Worm (Caenorhabditis elegans) whole organism, L2 larva: Measurements from ENCODE around the gene chil-15.
"Not testable (repeated sequence)": the region's sequence is repeated elsewhere in the genome, so short reads cannot be mapped to it uniquely, and the experiment has no call there.

Experiments used
- C34F6.9 ChIP-seq: fragments of 150-350 bp; optimal IDR thresholded peaks from 2 replicates; lab custom pipeline; 2014; ENCODE audit warnings: missing biosample characterization, missing genetic modification characterization
- R02D3.7 ChIP-seq: fragments of 150-350 bp; optimal IDR thresholded peaks from 2 replicates; lab custom pipeline; 2014; ENCODE audit warnings: missing biosample characterization, missing genetic modification characterization
- Y55F3AM.14 ChIP-seq: fragments of 200-800 bp; sonication (Bioruptor generic); optimal IDR thresholded peaks from 2 replicates; lab custom pipeline; 2018; ENCODE audit warnings: mild to moderate bottlenecking, missing genetic modification characterization, missing compliant biosample characterization
- ZK546.5 ChIP-seq: sonication (generic microtip); optimal IDR thresholded peaks from 2 replicates; lab custom pipeline; 2017; ENCODE audit warnings: missing biosample characterization, missing genetic modification characterization
- aly-2 ChIP-seq: fragments of 150-350 bp; optimal IDR thresholded peaks from 2 replicates; lab custom pipeline; 2014; ENCODE audit warnings: missing biosample characterization, missing genetic modification characterization
- ama-1 ChIP-seq: fragments of 150-350 bp; optimal IDR thresholded peaks from 2 replicates; lab custom pipeline; 2018; ENCODE audit warnings: inconsistent platforms
- blmp-1 ChIP-seq: sonication (generic microtip); optimal IDR thresholded peaks from 2 replicates; lab custom pipeline; 2017; ENCODE audit warnings: missing genetic modification characterization, mild to moderate bottlenecking, missing compliant biosample characterization, antibody characterized with exemption, moderate library complexity; ENCODE audit not compliant: insufficient read depth
- dmd-4 ChIP-seq: sonication (generic microtip); optimal IDR thresholded peaks from 2 replicates; lab custom pipeline; 2017; ENCODE audit warnings: missing biosample characterization, missing genetic modification characterization
- egl-27 ChIP-seq: sonication (generic microtip); optimal IDR thresholded peaks from 3 replicates; lab custom pipeline; 2017; ENCODE audit warnings: missing biosample characterization, missing genetic modification reagents, missing genetic modification characterization
- elt-1 ChIP-seq: fragments of 150-350 bp; optimal IDR thresholded peaks from 2 replicates; lab custom pipeline; 2014; ENCODE audit warnings: missing biosample characterization, missing genetic modification characterization
- elt-3 ChIP-seq: sonication (generic microtip); optimal IDR thresholded peaks from 2 replicates; lab custom pipeline; 2017; ENCODE audit warnings: missing biosample characterization, missing genetic modification characterization
- gmeb-1 ChIP-seq: fragments of 150-350 bp; optimal IDR thresholded peaks from 2 replicates; lab custom pipeline; 2014; ENCODE audit warnings: missing biosample characterization, missing genetic modification characterization
- lin-11 ChIP-seq: fragments of 150-350 bp; sonication (generic microtip); optimal IDR thresholded peaks from 2 replicates; lab custom pipeline; 2014; ENCODE audit warnings: missing biosample characterization, missing genetic modification characterization, inconsistent platforms, mixed read lengths
- lin-13 ChIP-seq: fragments of 150-350 bp; optimal IDR thresholded peaks from 2 replicates; lab custom pipeline; 2014; ENCODE audit warnings: missing biosample characterization, missing genetic modification reagents, missing genetic modification characterization
- lsy-2 ChIP-seq, 2 experiments: fragments of 150-350 bp in 1 of 2; sonication (generic microtip) in 1 of 2; optimal IDR thresholded peaks; 2 replicates each; lab custom pipeline; 2014 to 2017; ENCODE audit warnings: missing biosample characterization in 2 of 2, missing genetic modification characterization in 2 of 2
- mdl-1 ChIP-seq, 2 experiments: fragments of 150-350 bp in 1 of 2; sonication (generic microtip) in 1 of 2; optimal IDR thresholded peaks; 2 replicates each; lab custom pipeline; 2017; ENCODE audit warnings: missing biosample characterization in 2 of 2, missing genetic modification characterization in 2 of 2
- nhr-10 ChIP-seq: sonication (generic microtip); optimal IDR thresholded peaks from 2 replicates; lab custom pipeline; 2017; ENCODE audit warnings: missing biosample characterization, missing genetic modification characterization
- nhr-11 ChIP-seq: fragments of 150-350 bp; optimal IDR thresholded peaks from 2 replicates; lab custom pipeline; 2014; ENCODE audit warnings: missing biosample characterization, missing genetic modification characterization
- nhr-12 ChIP-seq: fragments of 150-350 bp; optimal IDR thresholded peaks from 2 replicates; lab custom pipeline; 2014; ENCODE audit warnings: missing biosample characterization, missing genetic modification characterization
- nhr-129 ChIP-seq: fragments of 150-350 bp; optimal IDR thresholded peaks from 2 replicates; lab custom pipeline; 2014; ENCODE audit warnings: missing biosample characterization, missing genetic modification characterization
- nhr-237 ChIP-seq: fragments of 150-350 bp; optimal IDR thresholded peaks from 2 replicates; lab custom pipeline; 2014; ENCODE audit warnings: missing biosample characterization, missing genetic modification characterization
- nhr-25 ChIP-seq: fragments of 150-350 bp; sonication (generic microtip); optimal IDR thresholded peaks from 3 replicates; lab custom pipeline; 2014; ENCODE audit warnings: missing biosample characterization, missing genetic modification characterization
- nhr-77 ChIP-seq: fragments of 150-350 bp; optimal IDR thresholded peaks from 2 replicates; lab custom pipeline; 2014; ENCODE audit warnings: missing biosample characterization, missing genetic modification characterization
- peb-1 ChIP-seq: fragments of 150-350 bp; optimal IDR thresholded peaks from 2 replicates; lab custom pipeline; 2014; ENCODE audit warnings: missing biosample characterization, missing genetic modification characterization
- sem-4 ChIP-seq: fragments of 150-350 bp; optimal IDR thresholded peaks from 2 replicates; lab custom pipeline; 2014; ENCODE audit warnings: missing biosample characterization, missing genetic modification reagents, missing genetic modification characterization
- skn-1 ChIP-seq: sonication (generic microtip); optimal IDR thresholded peaks from 2 replicates; lab custom pipeline; 2017; ENCODE audit warnings: missing biosample characterization, missing genetic modification characterization
- sma-3 ChIP-seq: sonication (generic microtip); optimal IDR thresholded peaks from 2 replicates; lab custom pipeline; 2016; ENCODE audit warnings: missing genetic modification reagents, missing genetic modification characterization, missing compliant biosample characterization
- sma-9 ChIP-seq, 2 experiments: fragments of 150-350 bp in 1 of 2; sonication (generic microtip) in 1 of 2; optimal IDR thresholded peaks; 2 replicates each; lab custom pipeline; 2014 to 2016; ENCODE audit warnings: missing genetic modification characterization in 2 of 2, mild to moderate bottlenecking in 1 of 2, missing biosample characterization in 1 of 2, missing compliant biosample characterization in 1 of 2, missing genetic modification reagents in 1 of 2, moderate library complexity in 1 of 2
- snpc-4 ChIP-seq: fragments of 150-350 bp; optimal IDR thresholded peaks from 2 replicates; lab custom pipeline; 2014; ENCODE audit warnings: missing biosample characterization, missing genetic modification characterization
- unc-39 ChIP-seq: fragments of 150-350 bp; optimal IDR thresholded peaks from 2 replicates; lab custom pipeline; 2014; ENCODE audit warnings: missing biosample characterization, missing genetic modification characterization
- ztf-1 ChIP-seq: fragments of 200-800 bp; sonication (Bioruptor generic); conservative IDR thresholded peaks from 2 replicates; pipeline ENCODE4 v1.3.6; 2022; ENCODE audit warnings: missing genetic modification characterization, missing compliant biosample characterization
- ztf-11 ChIP-seq: sonication (generic microtip); optimal IDR thresholded peaks from 2 replicates; lab custom pipeline; 2017; ENCODE audit warnings: missing biosample characterization, missing genetic modification characterization

chil-15 gene

DNA sequence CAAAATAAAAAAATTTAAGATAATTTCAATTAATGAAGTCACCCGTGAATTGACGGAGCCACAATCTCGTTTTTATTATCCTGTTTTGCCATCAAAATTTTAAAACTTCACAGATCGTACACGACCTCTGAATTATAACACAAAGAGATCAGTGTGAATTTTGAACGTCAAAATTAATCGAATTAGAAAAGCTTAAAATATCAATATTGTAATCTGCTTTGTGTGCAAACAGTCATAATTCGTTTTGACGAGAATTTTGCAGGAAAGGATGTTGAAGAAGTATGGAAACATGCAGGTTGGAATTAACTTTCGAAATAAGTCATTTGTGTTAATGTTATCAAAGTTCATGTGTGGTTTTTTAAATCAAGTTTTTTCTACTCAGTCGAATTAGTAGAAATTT is 18.5 kb upstream of the chil-15 start, which contains the start of gene chil-21:
Gene chil-21 (minus strand): TSS at position 101 of the 400 bp plus-strand sequence.
- not testable (repeated sequence) for TF ChIP-seq egl-27, nhr-10, nhr-129 (tag; lab: Kevin White, UChicago)

DNA sequence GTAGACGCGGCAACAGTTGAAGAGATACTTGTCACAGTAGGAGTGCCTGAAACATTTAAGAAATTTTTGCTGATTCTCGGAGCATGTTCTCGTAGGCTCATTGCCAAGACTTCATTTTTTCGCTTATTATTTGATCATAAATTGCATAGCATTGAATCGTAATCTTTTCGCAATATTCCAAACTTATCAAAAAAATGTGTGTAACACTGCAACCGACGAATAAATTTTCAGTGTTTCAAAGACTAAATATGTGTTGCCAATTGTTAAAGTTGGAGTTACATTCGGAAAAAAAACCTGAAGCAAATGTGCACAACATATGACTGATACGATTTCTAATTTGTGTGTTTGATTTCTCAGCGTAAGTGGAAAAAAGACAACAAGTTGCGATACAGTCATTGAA is 16.0 kb upstream of the chil-15 start, which contains the start of gene R09D1.14:
Gene R09D1.14 (minus strand): TSS at position 101 of the 400 bp plus-strand sequence.
- not testable (repeated sequence) for TF ChIP-seq dmd-4; Y55F3AM.14; mdl-1 (tag; optimal IDR thresholded peaks at IDR 0.05; lab: Kevin White, UChicago)
- TF ChIP-seq, all 48 proteins: peak for 0; not testable (repeated sequence) for 48

DNA sequence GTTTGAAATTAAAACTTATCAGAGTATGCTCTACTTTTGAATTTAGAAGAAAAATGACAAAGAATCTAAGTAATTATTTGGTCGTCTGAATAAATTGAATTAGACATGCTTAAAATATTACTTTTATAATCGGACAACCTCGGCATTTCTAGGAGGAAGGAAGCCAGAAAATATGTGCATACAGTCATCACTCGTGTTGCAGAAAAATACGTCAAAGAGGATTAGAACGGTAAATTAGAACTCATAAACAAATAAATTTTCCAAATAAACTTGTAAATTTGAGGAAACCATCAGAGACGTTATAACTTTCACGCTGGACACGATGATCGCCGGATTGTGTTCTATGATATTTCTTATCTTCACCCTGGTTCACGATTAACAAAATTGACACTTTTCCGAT is 10.9 kb upstream of the chil-15 start, which contains the start of gene chil-19:
Gene chil-19 (minus strand): TSS at position 101 of the 400 bp plus-strand sequence.
- TF ChIP-seq nhr-11 (no peak), egl-27 (tag; lab: Kevin White, UChicago) (no peak), aly-2 (tag; lab: Kevin White, UChicago) (no peak), gmeb-1 (tag; lab: Kevin White, UChicago) (no peak), ztf-1 (GFP tag; lab: Robert Waterston, UW) (no peak), skn-1 (tag; lab: Kevin White, UChicago) (no peak), elt-1 (no peak), nhr-237 (no peak), ztf-11 (tag; lab: Kevin White, UChicago) (no peak), ama-1 (lab: Kevin White, UChicago) (no peak), lin-11 (no peak), peb-1 (no peak), blmp-1 (tag; lab: Kevin White, UChicago) (no peak), ZK546.5 (tag; lab: Kevin White, UChicago) (no peak), sem-4 (tag; lab: Kevin White, UChicago) (no peak)

DNA sequence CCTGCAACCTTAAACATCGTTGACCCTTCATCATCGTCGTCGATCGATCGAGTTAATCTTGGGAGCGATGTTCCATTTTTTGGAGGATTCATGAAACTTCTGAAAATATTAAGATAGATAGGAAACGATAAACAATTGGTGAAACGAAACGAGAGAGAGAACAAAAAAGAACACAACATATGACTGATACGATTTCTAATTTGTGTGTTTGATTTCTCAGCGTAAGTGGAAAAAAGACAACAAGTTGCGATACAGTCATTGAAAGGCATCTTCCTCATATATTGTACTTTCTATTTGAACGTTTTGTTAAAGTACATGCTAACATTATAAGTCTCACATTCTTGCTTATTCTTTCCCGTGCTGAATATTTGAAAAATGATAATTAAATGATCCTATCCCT is 8.8 kb upstream of the chil-15 start, which contains the start of gene R09D1.12:
Gene R09D1.12 (minus strand): TSS at position 101 of the 400 bp plus-strand sequence.
- not testable (repeated sequence) for TF ChIP-seq sma-3 (GFP tag; lab: Kevin White, UChicago); snpc-4 (tag; lab: Kevin White, UChicago); nhr-25

DNA sequence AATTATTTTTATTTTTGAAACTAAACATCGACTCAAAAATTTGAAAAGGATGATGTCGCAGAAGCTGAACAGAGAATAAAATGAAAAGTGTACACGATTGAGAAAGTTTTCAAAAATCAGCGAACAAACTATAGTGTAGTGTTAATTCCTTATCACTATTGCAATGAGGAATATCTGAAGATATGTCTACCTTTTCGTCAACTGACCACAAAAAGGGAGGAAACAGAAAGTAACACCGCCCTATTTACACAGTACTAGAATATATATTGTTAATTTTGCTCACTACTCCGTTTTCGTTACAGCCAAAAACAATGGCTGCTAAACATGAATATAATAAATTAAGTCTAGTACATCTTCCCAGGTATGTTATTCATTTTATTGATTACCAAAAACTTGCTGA is 4.5 kb upstream of the chil-15 start, which contains the start of gene chil-18:
Gene chil-18 (plus strand): TSS at position 301 of the 400 bp plus-strand sequence.
- TF ChIP-seq unc-39 (tag; lab: Kevin White, UChicago) (no peak), nhr-12 (tag; lab: Kevin White, UChicago) (no peak), elt-3 (tag; lab: Kevin White, UChicago) (no peak), sma-3 (GFP tag; lab: Kevin White, UChicago) (no peak), mdl-1 (tag; optimal IDR thresholded peaks at IDR 0.05; lab: Kevin White, UChicago) (no peak), lin-13 (GFP tag; lab: Kevin White, UChicago) (no peak)
- TF ChIP-seq, all 48 proteins: peak for 0

DNA sequence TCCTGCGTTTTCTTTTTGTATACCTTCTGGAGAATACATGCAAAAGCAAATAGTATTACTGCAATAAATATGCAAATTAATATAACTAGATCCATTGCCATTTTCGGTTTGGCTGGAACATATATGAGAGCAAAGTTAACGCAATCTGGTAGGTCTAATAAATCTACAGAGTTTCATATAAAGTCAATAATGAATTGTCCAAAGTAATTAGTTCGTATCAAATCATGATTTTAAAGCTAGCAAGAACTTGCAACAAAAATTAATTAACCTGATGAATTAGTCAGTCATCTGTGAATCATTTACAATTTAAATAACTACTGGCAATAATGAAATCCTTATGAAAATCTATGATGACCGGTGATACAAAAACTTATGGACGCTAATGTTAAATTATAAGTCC is 1.9 kb upstream of the chil-15 start, which contains the start of gene R09D1.13:
Gene R09D1.13 (minus strand): TSS at position 101 of the 400 bp plus-strand sequence.
- no peak for TF ChIP-seq sma-9 (GFP tag; optimal IDR thresholded peaks at IDR 0.05; lab: Kevin White, UChicago)
- no peak for TF ChIP-seq sma-9 (tag; optimal IDR thresholded peaks at IDR 0.05; lab: Kevin White, UChicago)
- no peak for TF ChIP-seq R02D3.7 (tag; lab: Kevin White, UChicago)
- TF ChIP-seq aly-2 (tag; lab: Kevin White, UChicago), result no peak
- TF ChIP-seq dmd-4, result no peak
- no peak for TF ChIP-seq C34F6.9 (tag; lab: Kevin White, UChicago)
- no peak for TF ChIP-seq nhr-11
- TF ChIP-seq blmp-1 (tag; lab: Kevin White, UChicago), result no peak
- TF ChIP-seq skn-1 (tag; lab: Kevin White, UChicago), result no peak
- TF ChIP-seq lin-13 (GFP tag; lab: Kevin White, UChicago), result no peak
- TF ChIP-seq nhr-10 (tag; lab: Kevin White, UChicago), result no peak
- TF ChIP-seq lsy-2 (tag; optimal IDR thresholded peaks at IDR 0.05; lab: Kevin White, UChicago), result no peak
- TF ChIP-seq nhr-77 (tag; lab: Kevin White, UChicago), result no peak
